Worm (Caenorhabditis elegans) whole organism, L3 larva: ENCODE data around the gene C27F2.4.

Experiments used
- R02D3.7 ChIP-seq: fragments of 150-350 bp; optimal IDR thresholded peaks from 2 replicates; lab custom pipeline; 2014; ENCODE audit warnings: missing biosample characterization, missing genetic modification characterization
- aly-2 ChIP-seq: fragments of 150-350 bp; optimal IDR thresholded peaks from 2 replicates; lab custom pipeline; 2014; ENCODE audit warnings: missing biosample characterization, missing genetic modification characterization
- ama-1 ChIP-seq: fragments of 150-350 bp; optimal IDR thresholded peaks from 2 replicates; lab custom pipeline; 2018
- ceh-16 ChIP-seq: sonication (generic microtip); optimal IDR thresholded peaks from 2 replicates; lab custom pipeline; 2017; ENCODE audit warnings: missing biosample characterization, missing genetic modification characterization
- ceh-28 ChIP-seq: fragments of 150-350 bp; optimal IDR thresholded peaks from 2 replicates; lab custom pipeline; 2014; ENCODE audit warnings: missing biosample characterization, missing genetic modification reagents, missing genetic modification characterization
- ceh-9 ChIP-seq: sonication (generic microtip); optimal IDR thresholded peaks from 2 replicates; lab custom pipeline; 2018; ENCODE audit warnings: missing biosample characterization, missing genetic modification characterization
- daf-12 ChIP-seq: fragments of 150-350 bp; optimal IDR thresholded peaks from 2 replicates; lab custom pipeline; 2014; ENCODE audit warnings: missing biosample characterization, missing genetic modification reagents, missing genetic modification characterization
- egl-27 ChIP-seq: sonication (generic microtip); optimal IDR thresholded peaks from 4 replicates; lab custom pipeline; 2017; ENCODE audit warnings: missing biosample characterization, missing genetic modification reagents, missing genetic modification characterization
- egl-5 ChIP-seq: fragments of 150-350 bp; optimal IDR thresholded peaks from 2 replicates; lab custom pipeline; 2017; ENCODE audit warnings: missing biosample characterization, missing genetic modification reagents, missing genetic modification characterization, inconsistent platforms
- elt-2 ChIP-seq: sonication (generic microtip); optimal IDR thresholded peaks from 2 replicates; lab custom pipeline; 2016; ENCODE audit warnings: missing genetic modification reagents, mild to moderate bottlenecking, missing genetic modification characterization, missing compliant biosample characterization
- elt-3 ChIP-seq, 3 experiments: fragments of 150-350 bp in 1 of 3; sonication (generic microtip) in 2 of 3; optimal IDR thresholded peaks; 2 replicates in 2 of 3; 4 replicates in 1 of 3; lab custom pipeline; 2014 to 2017; ENCODE audit warnings: missing biosample characterization in 3 of 3, missing genetic modification characterization in 3 of 3
- eor-1 ChIP-seq, 2 experiments: fragments of 150-350 bp; optimal IDR thresholded peaks; 2 replicates each; lab custom pipeline; 2014 to 2018; ENCODE audit warnings: missing biosample characterization in 2 of 2, missing genetic modification characterization in 2 of 2
- fkh-10 ChIP-seq: sonication (generic microtip); optimal IDR thresholded peaks from 2 replicates; lab custom pipeline; 2017; ENCODE audit warnings: missing biosample characterization, missing genetic modification reagents, missing genetic modification characterization
- fos-1 ChIP-seq: fragments of 150-350 bp; optimal IDR thresholded peaks from 2 replicates; lab custom pipeline; 2014; ENCODE audit warnings: missing biosample characterization, missing genetic modification characterization
- hmg-11 ChIP-seq: sonication (generic microtip); optimal IDR thresholded peaks from 2 replicates; lab custom pipeline; 2016; ENCODE audit warnings: missing genetic modification characterization, missing compliant biosample characterization
- lin-15B ChIP-seq: fragments of 150-350 bp; optimal IDR thresholded peaks from 2 replicates; lab custom pipeline; 2014; ENCODE audit warnings: missing biosample characterization, missing genetic modification characterization
- lin-39 ChIP-seq: fragments of 150-350 bp; optimal IDR thresholded peaks from 2 replicates; lab custom pipeline; 2018; ENCODE audit warnings: missing biosample characterization, missing genetic modification reagents, missing genetic modification characterization
- lsy-12 ChIP-seq: sonication (generic microtip); optimal IDR thresholded peaks from 2 replicates; lab custom pipeline; 2016; ENCODE audit warnings: mild to moderate bottlenecking, missing genetic modification characterization, missing compliant biosample characterization
- mdl-1 ChIP-seq: fragments of 150-350 bp; optimal IDR thresholded peaks from 2 replicates; lab custom pipeline; 2014; ENCODE audit warnings: missing biosample characterization, missing genetic modification characterization
- mml-1 ChIP-seq: fragments of 150-350 bp; sonication (generic microtip); optimal IDR thresholded peaks from 3 replicates; lab custom pipeline; 2014; ENCODE audit warnings: missing biosample characterization, missing genetic modification characterization
- nhr-11 ChIP-seq: fragments of 150-350 bp; optimal IDR thresholded peaks from 2 replicates; lab custom pipeline; 2014; ENCODE audit warnings: missing biosample characterization, missing genetic modification characterization
- nhr-12 ChIP-seq: fragments of 150-350 bp; optimal IDR thresholded peaks from 2 replicates; lab custom pipeline; 2014; ENCODE audit warnings: missing biosample characterization, missing genetic modification characterization
- nhr-23 ChIP-seq: fragments of 150-350 bp; optimal IDR thresholded peaks from 2 replicates; lab custom pipeline; 2014; ENCODE audit warnings: missing biosample characterization, missing genetic modification reagents, missing genetic modification characterization
- nhr-25 ChIP-seq: sonication (generic microtip); optimal IDR thresholded peaks from 2 replicates; lab custom pipeline; 2017; ENCODE audit warnings: missing biosample characterization, missing genetic modification characterization
- nhr-28 ChIP-seq: fragments of 150-350 bp; optimal IDR thresholded peaks from 2 replicates; lab custom pipeline; 2014; ENCODE audit warnings: missing biosample characterization, missing genetic modification characterization
- nhr-67 ChIP-seq: fragments of 150-350 bp; optimal IDR thresholded peaks from 2 replicates; lab custom pipeline; 2014; ENCODE audit warnings: missing biosample characterization, missing genetic modification characterization
- nhr-76 ChIP-seq: fragments of 150-350 bp; sonication (generic microtip); optimal IDR thresholded peaks from 5 replicates; lab custom pipeline; 2014; ENCODE audit warnings: missing biosample characterization, missing genetic modification characterization
- nhr-77 ChIP-seq: fragments of 150-350 bp; optimal IDR thresholded peaks from 2 replicates; lab custom pipeline; 2014; ENCODE audit warnings: missing biosample characterization, missing genetic modification characterization
- pha-4 ChIP-seq: fragments of 150-350 bp; optimal IDR thresholded peaks from 2 replicates; lab custom pipeline; 2014; ENCODE audit warnings: missing biosample characterization, missing genetic modification reagents, missing genetic modification characterization
- pqm-1 ChIP-seq: fragments of 150-350 bp; optimal IDR thresholded peaks from 2 replicates; lab custom pipeline; 2017; ENCODE audit warnings: missing biosample characterization, missing genetic modification characterization, inconsistent platforms
- sea-2 ChIP-seq: fragments of 150-350 bp; sonication (generic microtip); optimal IDR thresholded peaks from 4 replicates; lab custom pipeline; 2014; ENCODE audit warnings: missing biosample characterization, missing genetic modification reagents, missing genetic modification characterization
- skn-1 ChIP-seq: fragments of 150-350 bp; optimal IDR thresholded peaks from 2 replicates; lab custom pipeline; 2014; ENCODE audit warnings: missing biosample characterization, missing genetic modification characterization
- snpc-4 ChIP-seq: fragments of 150-350 bp; optimal IDR thresholded peaks from 2 replicates; lab custom pipeline; 2014; ENCODE audit warnings: missing biosample characterization, missing genetic modification characterization
- tbx-2 ChIP-seq: sonication (generic microtip); optimal IDR thresholded peaks from 2 replicates; lab custom pipeline; 2016; ENCODE audit warnings: mild to moderate bottlenecking, missing genetic modification characterization, missing compliant biosample characterization
- unc-39 ChIP-seq: sonication (generic microtip); optimal IDR thresholded peaks from 4 replicates; lab custom pipeline; 2017; ENCODE audit warnings: missing biosample characterization, missing genetic modification characterization
- unc-62 ChIP-seq: fragments of 150-350 bp; sonication (generic microtip); optimal IDR thresholded peaks from 4 replicates; lab custom pipeline; 2014; ENCODE audit warnings: missing biosample characterization, missing genetic modification reagents, missing genetic modification characterization
- zag-1 ChIP-seq: fragments of 150-350 bp; optimal IDR thresholded peaks from 2 replicates; lab custom pipeline; 2014; ENCODE audit warnings: missing biosample characterization, missing genetic modification characterization
- ztf-11 ChIP-seq: fragments of 150-350 bp; optimal IDR thresholded peaks from 2 replicates; lab custom pipeline; 2014; ENCODE audit warnings: missing biosample characterization, missing genetic modification characterization
- ztf-4 ChIP-seq: fragments of 150-350 bp; optimal IDR thresholded peaks from 2 replicates; lab custom pipeline; 2014; ENCODE audit warnings: missing biosample characterization, missing genetic modification characterization

C27F2.4 gene

DNA sequence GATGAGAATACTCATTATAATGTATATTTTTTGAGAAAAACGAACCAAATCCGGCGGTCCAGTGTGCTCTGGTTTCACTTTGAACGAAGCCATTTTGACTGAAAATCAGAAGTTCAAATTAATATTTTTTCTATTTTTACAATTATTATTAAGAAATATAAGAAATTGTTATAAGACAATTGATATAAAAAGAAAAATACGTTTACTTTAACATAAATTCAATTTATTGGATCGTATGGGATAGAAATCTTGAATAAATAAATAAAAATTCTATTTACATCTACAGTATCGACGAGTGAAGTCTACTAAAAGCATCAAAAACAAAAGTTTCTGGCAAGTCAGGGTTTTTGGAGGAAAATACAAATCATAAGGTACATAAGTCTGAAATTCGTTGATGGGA, at the start of gene C27F2.4:
C27F2.4 (minus strand) TSS at position 101 of the 400 bp plus-strand sequence.
- TF ChIP-seq skn-1 (no peak), nhr-12 (tag; lab: Kevin White, UChicago) (no peak), snpc-4 (tag; lab: Kevin White, UChicago) (no peak), egl-27 (no peak), fkh-10 (GFP tag; lab: Kevin White, UChicago) (no peak), aly-2 (tag; lab: Kevin White, UChicago) (no peak), pqm-1 (tag; lab: Kevin White, UChicago) (no peak), tbx-2 (tag; lab: Kevin White, UChicago) (no peak), unc-62 (no peak), pha-4 (tag; lab: Kevin White, UChicago) (no peak), lin-15B (tag; lab: Kevin White, UChicago) (no peak), nhr-28 (tag; lab: Kevin White, UChicago) (no peak)

DNA sequence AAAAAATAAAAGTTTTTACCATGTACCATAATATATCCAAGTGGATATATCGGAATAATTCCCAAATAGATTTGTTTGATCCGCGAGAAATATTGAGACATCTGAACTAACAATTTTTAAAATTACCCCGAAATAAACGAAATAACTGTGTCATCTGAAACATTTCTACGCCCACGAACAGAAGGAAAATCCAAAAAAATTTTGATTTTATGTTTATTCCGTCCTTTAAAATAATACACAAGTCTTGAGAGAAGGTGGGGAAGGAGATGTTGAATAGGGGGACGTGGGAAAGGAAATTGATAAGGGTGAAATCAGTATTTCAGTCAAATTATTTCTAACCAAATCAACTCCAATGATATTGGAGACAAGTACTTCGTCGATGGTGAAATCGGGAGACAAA, 48.6 kb upstream of the C27F2.4 start, which contains the start of gene R144.11:
R144.11 (minus strand) TSS at position 101 of the 400 bp plus-strand sequence.
- no peak for TF ChIP-seq ceh-16
- TF ChIP-seq snpc-4 (tag; lab: Kevin White, UChicago) = no peak
- TF ChIP-seq mml-1 (tag; lab: Kevin White, UChicago) = no peak
- no peak for TF ChIP-seq eor-1 (tag; optimal IDR thresholded peaks at IDR 0.05; lab: Kevin White, UChicago)
- TF ChIP-seq ztf-11 (tag; lab: Kevin White, UChicago) = no peak
- no peak for TF ChIP-seq egl-27
- no peak for TF ChIP-seq nhr-77 (tag; lab: Kevin White, UChicago)
- TF ChIP-seq hmg-11 (tag; lab: Kevin White, UChicago) = no peak
- TF ChIP-seq elt-3 (tag; optimal IDR thresholded peaks at IDR 0.05; lab: Kevin White, UChicago) = no peak
- TF ChIP-seq ceh-28 (tag; lab: Kevin White, UChicago) = no peak
- TF ChIP-seq ztf-4 (tag; lab: Kevin White, UChicago) = no peak
- no peak for TF ChIP-seq aly-2 (tag; lab: Kevin White, UChicago)
- TF ChIP-seq pqm-1 (tag; lab: Kevin White, UChicago) = no peak
- no peak for TF ChIP-seq fkh-10 (GFP tag; lab: Kevin White, UChicago)
- TF ChIP-seq nhr-23 (tag; lab: Kevin White, UChicago) = no peak
- no peak for TF ChIP-seq lin-39 (tag; lab: Kevin White, UChicago)
- no peak for TF ChIP-seq nhr-12 (tag; lab: Kevin White, UChicago)
- no peak for TF ChIP-seq ceh-9 (tag; lab: Kevin White, UChicago)
- no peak for TF ChIP-seq unc-39 (tag; lab: Kevin White, UChicago)
- TF ChIP-seq, all 47 proteins: peak for 0

DNA sequence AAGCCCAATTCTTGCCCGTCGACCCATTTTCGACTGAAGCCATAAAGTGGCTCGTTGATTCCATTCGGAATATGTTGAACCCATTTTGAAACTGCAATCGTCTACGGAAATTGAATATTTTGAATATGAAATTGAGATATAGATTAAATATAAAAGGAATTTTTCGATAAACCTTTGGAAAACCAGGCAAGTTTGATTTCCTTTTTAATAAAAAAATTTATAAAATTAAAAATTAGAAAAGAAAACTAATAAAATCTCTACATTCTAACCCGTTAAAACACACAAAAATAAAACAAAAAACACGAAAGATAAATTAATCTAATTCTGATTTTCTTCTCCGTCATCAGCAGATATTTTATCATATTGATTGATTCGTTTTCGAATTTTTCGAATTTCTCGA, 46.8 kb upstream of the C27F2.4 start, which contains the start of gene R144.12:
R144.12 (minus strand) TSS at position 101 of the 400 bp plus-strand sequence.
- TF ChIP-seq skn-1 (no peak), pqm-1 (tag; lab: Kevin White, UChicago) (no peak), nhr-77 (tag; lab: Kevin White, UChicago) (no peak), daf-12 (tag; lab: Kevin White, UChicago) (no peak), mdl-1 (tag; lab: Kevin White, UChicago) (no peak), R02D3.7 (tag; lab: Kevin White, UChicago) (no peak), pha-4 (tag; lab: Kevin White, UChicago) (no peak), sea-2 (no peak), nhr-12 (tag; lab: Kevin White, UChicago) (no peak), fos-1 (tag; lab: Kevin White, UChicago) (no peak), elt-2 (no peak), zag-1 (tag; lab: Kevin White, UChicago) (no peak), nhr-23 (tag; lab: Kevin White, UChicago) (no peak)

DNA sequence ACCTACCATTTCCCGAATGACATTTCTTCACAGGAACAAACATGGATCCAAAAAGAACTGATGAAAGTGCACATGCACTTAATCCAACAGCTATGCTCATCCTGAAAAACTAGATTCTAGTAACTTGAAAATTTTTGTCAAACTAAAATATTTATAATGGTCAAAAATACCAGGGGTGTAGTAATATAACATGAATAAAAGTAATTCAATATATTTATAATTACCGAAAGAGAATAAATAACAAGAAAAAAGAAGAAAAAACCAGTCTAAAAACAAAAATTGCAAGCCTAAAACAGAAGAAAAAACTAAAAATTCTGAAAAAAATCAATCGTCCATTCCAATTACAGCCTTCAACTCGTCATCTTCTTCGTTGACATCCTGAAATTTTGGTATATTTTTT, 44.5 kb upstream of the C27F2.4 start, which contains the start of gene R144.6:
R144.6 (minus strand) TSS at position 101 of the 400 bp plus-strand sequence.
- TF ChIP-seq egl-5 (tag; lab: Kevin White, UChicago) (no peak), nhr-67 (tag; lab: Kevin White, UChicago) (no peak), ama-1 (lab: Kevin White, UChicago) (no peak), nhr-76 (no peak), ztf-4 (tag; lab: Kevin White, UChicago) (no peak), ztf-11 (tag; lab: Kevin White, UChicago) (no peak), nhr-11 (tag; lab: Kevin White, UChicago) (no peak), unc-39 (tag; lab: Kevin White, UChicago) (no peak), lin-39 (tag; lab: Kevin White, UChicago) (no peak), lsy-12 (tag; lab: Kevin White, UChicago) (no peak), nhr-25 (tag; lab: Kevin White, UChicago) (no peak), sea-2 (no peak), hmg-11 (tag; lab: Kevin White, UChicago) (no peak), mml-1 (tag; lab: Kevin White, UChicago) (no peak), pqm-1 (tag; lab: Kevin White, UChicago) (no peak), elt-2 (no peak), ceh-9 (tag; lab: Kevin White, UChicago) (no peak), tbx-2 (tag; lab: Kevin White, UChicago) (no peak)
